Worm (Caenorhabditis elegans) whole organism, young adult: ENCODE data around the gene F56C9.3.

Source experiments
- F49E8.2 ChIP-seq: sonication (generic microtip); optimal IDR thresholded peaks from 3 replicates; lab custom pipeline; 2017; ENCODE audit warnings: missing genetic modification characterization, mild to moderate bottlenecking, missing compliant biosample characterization, antibody characterized with exemption, moderate library complexity; ENCODE audit not compliant: insufficient read depth
- F57A8.1 ChIP-seq: fragments of 200-800 bp; sonication (Bioruptor generic); optimal IDR thresholded peaks from 2 replicates; lab custom pipeline; 2018; ENCODE audit warnings: mild to moderate bottlenecking, missing genetic modification characterization, moderate library complexity, missing compliant biosample characterization
- K12H6.12 ChIP-seq: fragments of 200-800 bp; sonication (Bioruptor generic); optimal IDR thresholded peaks from 2 replicates; lab custom pipeline; 2018; ENCODE audit warnings: mild to moderate bottlenecking, missing genetic modification characterization, missing compliant biosample characterization
- Y67H2A.10 ChIP-seq: fragments of 200-800 bp; sonication (Bioruptor generic); conservative IDR thresholded peaks from 2 replicates; pipeline ENCODE4 v1.3.6; 2022; ENCODE audit warnings: missing genetic modification reagents, missing genetic modification characterization, missing compliant biosample characterization
- Y79H2A.3 ChIP-seq: fragments of 200-800 bp; sonication (Bioruptor generic); conservative IDR thresholded peaks from 2 replicates; pipeline ENCODE4 v1.3.6; 2022; ENCODE audit warnings: missing genetic modification reagents, missing genetic modification characterization, missing compliant biosample characterization
- attf-5 ChIP-seq: fragments of 200-800 bp; sonication (Bioruptor generic); optimal IDR thresholded peaks from 2 replicates; lab custom pipeline; 2018; ENCODE audit warnings: mild to moderate bottlenecking, missing genetic modification characterization, missing compliant biosample characterization
- cebp-1 ChIP-seq, 2 experiments: fragments of 200-800 bp in 1 of 2; sonication (Bioruptor generic) in 1 of 2; sonication (generic microtip) in 1 of 2; IDR thresholded peaks in 1 of 2; optimal IDR thresholded peaks in 1 of 2; 2 replicates each; pipeline versions ENCODE4 v1.3.6 to Lab custom; 2017 to 2022; ENCODE audit warnings: missing compliant biosample characterization in 2 of 2, missing genetic modification characterization in 2 of 2, mild to moderate bottlenecking in 1 of 2, missing genetic modification reagents in 1 of 2, moderate library complexity in 1 of 2
- ceh-79 ChIP-seq: sonication (generic microtip); optimal IDR thresholded peaks from 2 replicates; lab custom pipeline; 2017; ENCODE audit warnings: mild to moderate bottlenecking, missing genetic modification characterization, missing compliant biosample characterization
- dox-1 ChIP-seq: fragments of 200-800 bp; sonication (Bioruptor generic); IDR thresholded peaks from 2 replicates; pipeline ENCODE4 v1.3.6; 2022; ENCODE audit warnings: missing genetic modification reagents, missing genetic modification characterization, missing compliant biosample characterization
- egl-44 ChIP-seq: fragments of 200-800 bp; sonication (Bioruptor generic); IDR thresholded peaks from 2 replicates; pipeline ENCODE4 v1.3.6; 2022; ENCODE audit warnings: missing genetic modification reagents, missing genetic modification characterization, missing compliant biosample characterization
- lin-26 ChIP-seq: fragments of 200-800 bp; sonication (Bioruptor generic); IDR thresholded peaks from 2 replicates; pipeline ENCODE4 v1.3.6; 2022; ENCODE audit warnings: missing genetic modification reagents, missing genetic modification characterization, missing compliant biosample characterization
- lin-35 ChIP-seq, 3 experiments: fragments of 150-350 bp in 2 of 3; sonication (generic microtip) in 1 of 3; optimal IDR thresholded peaks; 2 replicates each; lab custom pipeline; 2014 to 2018; ENCODE audit warnings: missing biosample characterization in 3 of 3, missing genetic modification characterization in 3 of 3, missing genetic modification reagents in 3 of 3
- lin-40 ChIP-seq: sonication (generic microtip); optimal IDR thresholded peaks from 2 replicates; lab custom pipeline; 2016; ENCODE audit warnings: missing genetic modification characterization, mild to moderate bottlenecking, missing compliant biosample characterization, missing genotype, missing genetic modification reagents
- lin-54 ChIP-seq: fragments of 200-800 bp; sonication (Bioruptor generic); optimal IDR thresholded peaks from 2 replicates; lab custom pipeline; 2018; ENCODE audit warnings: mild to moderate bottlenecking, missing genetic modification characterization, missing compliant biosample characterization
- mes-4 ChIP-seq: sonication (generic microtip); optimal IDR thresholded peaks from 2 replicates; lab custom pipeline; 2016; ENCODE audit warnings: missing genotype, missing genetic modification characterization, missing compliant biosample characterization
- nfya-1 ChIP-seq: sonication (generic microtip); optimal IDR thresholded peaks from 2 replicates; lab custom pipeline; 2017; ENCODE audit warnings: antibody characterized with exemption, missing compliant biosample characterization, missing genetic modification characterization, borderline replicate concordance; ENCODE audit not compliant: insufficient read depth
- nfyb-1 ChIP-seq: fragments of 200-800 bp; sonication (Bioruptor generic); IDR thresholded peaks from 2 replicates; pipeline ENCODE4 v1.3.6; 2022; ENCODE audit warnings: missing genetic modification reagents, missing genetic modification characterization, missing compliant biosample characterization
- nhr-80 ChIP-seq: sonication (generic microtip); optimal IDR thresholded peaks from 2 replicates; lab custom pipeline; 2016; ENCODE audit warnings: missing genetic modification characterization, missing compliant biosample characterization
- repo-1 ChIP-seq: sonication (generic microtip); optimal IDR thresholded peaks from 2 replicates; lab custom pipeline; 2017; ENCODE audit warnings: mild to moderate bottlenecking, missing genetic modification characterization, missing compliant biosample characterization
- sdz-38 ChIP-seq: sonication (generic microtip); optimal IDR thresholded peaks from 2 replicates; lab custom pipeline; 2016; ENCODE audit warnings: missing genotype, missing genetic modification characterization, missing compliant biosample characterization
- somi-1 ChIP-seq: fragments of 200-800 bp; sonication (Bioruptor generic); optimal IDR thresholded peaks from 2 replicates; lab custom pipeline; 2018; ENCODE audit warnings: mild to moderate bottlenecking, missing genetic modification characterization, missing compliant biosample characterization

The F56C9.3 gene

ce11 chrIII:7357356-7357755, 46.3 kb downstream of the F56C9.3 start, which contains the start of gene F08F8.10 (continued):
- TF ChIP-seq repo-1 (tag; lab: Kevin White, UChicago), result no peak
- peak; percentile 23 for TF ChIP-seq lin-54 (GFP tag; lab: Kevin White, UChicago)

ce11 chrIII:7358627-7359026, 47.5 kb downstream of the F56C9.3 start:
- TF ChIP-seq sdz-38, result no peak
- TF ChIP-seq attf-5 (GFP tag; lab: Kevin White, UChicago), result peak; percentile 9
- TF ChIP-seq lin-26 (GFP tag; lab: Robert Waterston, UW), result peak; percentile 41; the same call in 1 of the 2 replicates
- peak; percentile 32 for TF ChIP-seq K12H6.12 (tag; lab: Kevin White, UChicago)
- peak; percentile 37 for TF ChIP-seq somi-1 (GFP tag; lab: Kevin White, UChicago)
- no peak for TF ChIP-seq egl-44 (GFP tag; lab: Robert Waterston, UW)
- TF ChIP-seq nhr-80 (tag; lab: Kevin White, UChicago), result peak; percentile 8
- TF ChIP-seq mes-4 (tag; lab: Kevin White, UChicago), result no peak
- no peak for TF ChIP-seq cebp-1 (GFP tag; IDR thresholded peaks at IDR 0.05; lab: Robert Waterston, UW)
- TF ChIP-seq cebp-1 (tag; optimal IDR thresholded peaks at IDR 0.05; lab: Kevin White, UChicago), result peak; percentile 5
- TF ChIP-seq Y67H2A.10, result no peak
- no peak for TF ChIP-seq ceh-79
- TF ChIP-seq F49E8.2 (tag; lab: Kevin White, UChicago), result no peak
- no peak for TF ChIP-seq Y79H2A.3 (GFP tag; lab: Robert Waterston, UW)
- peak; percentile 10 for TF ChIP-seq lin-40 (tag; lab: Kevin White, UChicago)
- no peak for TF ChIP-seq nfyb-1 (GFP tag; lab: Robert Waterston, UW)
- TF ChIP-seq dox-1 (GFP tag; lab: Robert Waterston, UW), result no peak
- no peak for TF ChIP-seq F57A8.1 (GFP tag; lab: Kevin White, UChicago)
- TF ChIP-seq, all 124 proteins: peak for 7

DNA sequence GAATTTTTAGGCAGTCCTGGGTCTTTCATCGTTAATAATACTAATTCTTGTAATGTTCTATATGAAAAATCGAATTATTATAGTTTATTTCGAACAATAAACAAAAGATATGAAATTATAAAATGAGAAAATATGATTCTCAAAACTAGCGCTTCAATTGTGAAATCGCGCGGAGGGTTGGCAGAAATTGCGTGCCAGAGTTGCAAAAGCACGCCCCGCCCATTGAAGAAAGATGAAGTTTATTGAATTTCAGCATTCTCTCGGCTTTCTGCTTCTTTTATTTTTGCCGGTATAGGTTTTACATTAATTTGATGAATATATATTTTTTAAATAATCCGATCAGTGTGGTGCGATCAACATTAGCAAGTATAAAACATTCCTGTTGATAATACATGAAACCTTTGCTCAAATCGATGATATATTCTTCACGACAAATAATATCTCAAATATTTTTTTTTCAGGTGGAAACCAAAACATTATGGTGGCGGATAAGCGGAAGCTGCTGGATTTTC, 48.0 kb downstream of the F56C9.3 start, which contains the start of the genes eco-1 and hmgr-1:
Gene eco-1 (minus strand): TSS at position 59 of the 512 bp plus-strand sequence.
Gene hmgr-1 (plus strand): TSS at position 462 of the 512 bp plus-strand sequence.
- peak in 1 of 3 experiments; percentile 8 for TF ChIP-seq lin-35 (GFP tag; optimal IDR thresholded peaks at IDR 0.05; lab: Kevin White, UChicago)
- no peak for TF ChIP-seq cebp-1 (GFP tag; IDR thresholded peaks at IDR 0.05; lab: Robert Waterston, UW)
- peak; percentile 39 for TF ChIP-seq cebp-1 (tag; optimal IDR thresholded peaks at IDR 0.05; lab: Kevin White, UChicago)
- peak; percentile 22 for TF ChIP-seq lin-54 (GFP tag; lab: Kevin White, UChicago)
- TF ChIP-seq nfya-1 (tag; lab: Kevin White, UChicago), result no peak
- TF ChIP-seq, all 124 proteins: peak for 3
